Worm (Caenorhabditis elegans): ENCODE data around the gene lurp-1.

The lurp-1 gene

DNA sequence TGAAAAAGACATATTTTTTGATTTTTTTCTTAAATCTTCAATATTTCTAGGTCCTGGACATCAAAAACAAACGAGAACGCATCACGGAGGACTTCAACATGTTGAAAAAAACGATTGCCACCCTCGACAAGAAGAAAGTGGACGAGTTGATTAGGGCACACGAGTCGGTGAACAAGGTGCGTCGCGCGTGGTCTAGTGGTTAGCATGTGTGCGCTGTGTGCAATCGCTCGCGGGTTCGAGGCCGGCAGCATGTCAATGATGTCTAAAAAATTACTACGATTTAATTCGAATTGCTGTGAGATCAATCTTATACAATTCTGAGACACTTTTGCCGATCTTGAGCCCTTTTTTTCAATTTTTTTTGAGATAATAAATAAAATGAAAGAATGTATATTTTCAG lies 40.7 kb upstream of the lurp-1 start (continued):
- peak; percentile 35 to 85 for TF ChIP-seq lsy-2 (tag; optimal IDR thresholded peaks at IDR 0.05)
- TF ChIP-seq dmd-6 (GFP tag; IDR thresholded peaks at IDR 0.05), result peak; percentile 72
- TF ChIP-seq snpc-1.2 (GFP tag; IDR thresholded peaks at IDR 0.05), result peak; percentile 78
- peak; percentile 50 to 56 for TF ChIP-seq hif-1 (tag; optimal IDR thresholded peaks at IDR 0.05)
- TF ChIP-seq lin-38 (GFP tag; IDR thresholded peaks at IDR 0.05), result peak; percentile 85
- peak; percentile 23 for TF ChIP-seq aly-2 (tag; optimal IDR thresholded peaks at IDR 0.05)
- TF ChIP-seq F26F4.8 (GFP tag; conservative IDR thresholded peaks at IDR 0.05), result peak; percentile 96
- TF ChIP-seq ceh-28 (tag; optimal IDR thresholded peaks at IDR 0.05), result no peak
- peak; percentile 6 for TF ChIP-seq pqm-1 (tag; optimal IDR thresholded peaks at IDR 0.05)
- peak; percentile 96 for TF ChIP-seq dmd-8 (GFP tag; IDR thresholded peaks at IDR 0.05)
- peak; percentile 22 for TF ChIP-seq ama-1 (optimal IDR thresholded peaks at IDR 0.05)
- TF ChIP-seq lin-1 (GFP tag; IDR thresholded peaks at IDR 0.05), result peak; percentile 91
- TF ChIP-seq attf-4 (tag; optimal IDR thresholded peaks at IDR 0.05), result no peak
- peak; percentile 87 for TF ChIP-seq Y48G9A.11 (GFP tag; IDR thresholded peaks at IDR 0.05)
- TF ChIP-seq Y105C5A.15 (GFP tag; IDR thresholded peaks at IDR 0.05), result peak; percentile 93; the same call in 1 of the 2 replicates
- TF ChIP-seq php-3 (GFP tag; IDR thresholded peaks at IDR 0.05), result peak; percentile 78
- peak; percentile 37; the same call in 1 of the 2 replicates for TF ChIP-seq nhr-41 (GFP tag; IDR thresholded peaks at IDR 0.05)
- peak; percentile 73 for TF ChIP-seq nhr-111 (GFP tag; optimal IDR thresholded peaks at IDR 0.05)
- peak; percentile 83 for TF ChIP-seq madf-9 (GFP tag; conservative IDR thresholded peaks at IDR 0.05)
- no peak for TF ChIP-seq daf-8 (GFP tag; IDR thresholded peaks at IDR 0.05)
- TF ChIP-seq saeg-2 (GFP tag; IDR thresholded peaks at IDR 0.05), result peak; percentile 30; the same call in 1 of the 2 replicates
- TF ChIP-seq zfp-3 (GFP tag; conservative IDR thresholded peaks at IDR 0.05), result peak; percentile 78; the same call in 1 of the 2 replicates
- TF ChIP-seq fos-1 (tag; optimal IDR thresholded peaks at IDR 0.05), result no peak

DNA sequence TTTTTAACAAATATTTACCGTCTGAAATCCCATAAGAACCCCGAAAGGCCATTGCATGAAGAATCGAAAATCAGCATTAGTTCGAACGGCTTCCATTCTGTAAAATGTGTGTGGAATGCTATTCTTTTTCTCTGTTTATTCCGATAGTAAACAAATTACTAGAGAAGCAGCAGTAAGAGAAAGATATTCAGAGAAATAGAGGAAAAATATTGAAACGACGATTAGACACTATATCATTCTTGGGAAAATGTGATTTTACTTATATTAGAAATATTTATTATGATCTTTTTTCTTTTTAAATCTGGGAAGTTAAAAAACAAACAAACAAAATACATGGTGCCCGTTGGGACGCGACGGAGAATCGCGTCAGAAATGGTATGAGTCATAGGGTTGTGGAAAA lies 37.2 kb upstream of the lurp-1 start, which contains the start of gene M106.8:
Gene M106.8, minus strand, starts transcription at position 101 of the 400 bp plus-strand sequence.
- TF ChIP-seq aha-1 (tag), result peak; percentile 67
- no peak for TF ChIP-seq sdz-12 (GFP tag; optimal IDR thresholded peaks at IDR 0.05)

DNA sequence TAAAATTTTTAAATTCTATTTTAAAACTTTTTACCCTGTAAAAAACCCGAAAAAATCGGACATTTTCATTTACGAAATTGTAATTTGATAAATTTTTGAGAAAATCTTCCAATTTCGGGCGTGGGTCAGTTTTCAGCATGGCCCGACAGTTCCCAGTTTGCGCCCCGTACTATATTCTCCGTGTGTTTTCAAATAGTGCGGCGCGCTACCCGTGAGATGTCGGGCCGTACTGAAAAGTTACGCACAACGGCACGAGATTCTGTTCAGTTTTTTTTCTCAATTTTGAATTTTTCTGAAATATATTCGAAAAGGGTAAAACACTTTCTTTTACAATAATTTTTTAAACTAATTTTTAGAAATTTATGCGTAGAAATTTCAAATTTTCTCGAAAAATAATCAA lies 33.7 kb upstream of the lurp-1 start:
- TF ChIP-seq dpl-1 (GFP tag; optimal IDR thresholded peaks at IDR 0.05), result no peak
- no peak for TF ChIP-seq unc-130 (GFP tag; optimal IDR thresholded peaks at IDR 0.05)
- no peak for TF ChIP-seq snpc-4 (tag; optimal IDR thresholded peaks at IDR 0.05)
- TF ChIP-seq R02D3.7 (tag; optimal IDR thresholded peaks at IDR 0.05), result no peak

DNA sequence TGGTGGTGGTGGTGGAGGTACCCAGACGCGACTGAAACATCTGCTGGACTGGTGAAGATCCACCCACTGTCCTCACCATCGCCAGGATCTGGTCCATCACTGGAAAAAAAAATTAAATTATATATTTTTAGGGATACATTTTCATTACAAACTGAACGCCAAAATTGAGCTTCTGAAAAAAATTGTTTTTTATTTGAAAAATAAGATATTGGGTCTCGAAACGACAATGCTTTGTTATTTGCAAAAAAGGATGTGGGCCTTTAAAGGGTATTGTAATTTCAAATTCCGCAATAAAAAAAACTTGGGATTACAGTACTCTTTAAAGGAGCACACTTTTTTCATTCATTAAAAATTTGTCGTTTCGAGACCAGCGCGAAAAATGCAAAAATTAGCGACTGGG lies 30.8 kb upstream of the lurp-1 start, which contains the start of gene M106.2:
Gene M106.2, minus strand, starts transcription at position 101 of the 400 bp plus-strand sequence.
- TF ChIP-seq nhr-102 (tag; optimal IDR thresholded peaks at IDR 0.05), result no peak
- no peak for TF ChIP-seq vab-7 (GFP tag; IDR thresholded peaks at IDR 0.05)
- TF ChIP-seq spr-1 (tag; optimal IDR thresholded peaks at IDR 0.05), result no peak
- no peak for TF ChIP-seq cey-2 (tag; optimal IDR thresholded peaks at IDR 0.05; ENCODE audit: borderline replicate concordance, insufficient read depth)
- TF ChIP-seq dve-1 (tag; optimal IDR thresholded peaks at IDR 0.05; ENCODE audit: insufficient read depth), result no peak
- peak; percentile 29 for TF ChIP-seq aha-1 (tag)
- TF ChIP-seq zip-2 (tag; optimal IDR thresholded peaks at IDR 0.05), result no peak
- 0 out of 2 replicates have a peak, but pooled peaks have one; percentile 42 for TF ChIP-seq zfp-3 (GFP tag; conservative IDR thresholded peaks at IDR 0.05)

DNA sequence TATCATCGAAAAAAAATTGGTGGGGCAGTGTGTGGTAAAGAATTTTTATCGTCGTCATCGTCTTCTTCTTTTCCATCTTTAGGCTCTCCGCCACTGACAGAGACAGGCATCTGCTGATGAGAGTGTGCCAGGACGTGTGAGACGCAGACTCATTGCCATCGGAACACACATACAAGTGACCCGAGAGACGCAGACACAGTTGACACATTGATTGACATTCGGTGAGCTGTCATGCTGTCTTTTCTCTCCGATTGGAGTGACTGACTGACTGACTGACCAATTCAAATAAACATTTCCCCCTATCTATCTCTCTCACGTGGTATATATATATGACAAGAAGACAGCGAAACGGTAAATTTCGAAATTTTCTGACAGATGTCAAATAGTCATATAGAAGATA lies 29.6 kb upstream of the lurp-1 start:
- TF ChIP-seq lim-7 (GFP tag; IDR thresholded peaks at IDR 0.05) (no peak), sdz-12 (GFP tag; optimal IDR thresholded peaks at IDR 0.05) (no peak), nhr-41 (GFP tag; IDR thresholded peaks at IDR 0.05) (peak; percentile 81; the same call in 1 of the 2 replicates), D1046.2 (GFP tag; IDR thresholded peaks at IDR 0.05) (0 out of 2 replicates have a peak, but pooled peaks have one; percentile 43), nhr-10 (tag; optimal IDR thresholded peaks at IDR 0.05) (peak; percentile 40), T20F7.1 (GFP tag; optimal IDR thresholded peaks at IDR 0.05) (peak; percentile 83), jun-1 (tag; optimal IDR thresholded peaks at IDR 0.05) (no peak), vab-7 (GFP tag; IDR thresholded peaks at IDR 0.05) (no peak), F10B5.3 (tag; optimal IDR thresholded peaks at IDR 0.05) (no peak), unc-130 (GFP tag; optimal IDR thresholded peaks at IDR 0.05) (no peak), daf-8 (GFP tag; IDR thresholded peaks at IDR 0.05) (no peak), nhr-28 (tag; optimal IDR thresholded peaks at IDR 0.05) (peak; percentile 66), lin-39 (tag; optimal IDR thresholded peaks at IDR 0.05) (no peak), mxl-3 (GFP tag; optimal IDR thresholded peaks at IDR 0.05) (peak; percentile 91), snpc-1.2 (GFP tag; IDR thresholded peaks at IDR 0.05) (no peak), nhr-42 (GFP tag; IDR thresholded peaks at IDR 0.05) (0 out of 2 replicates have a peak, but pooled peaks have one; percentile 53), php-3 (GFP tag; IDR thresholded peaks at IDR 0.05) (peak; percentile 75)

Measured in whole organism, L4 larva.